Worm (Caenorhabditis elegans) whole organism, young adult: ENCODE data around the gene ckr-2.

Experiments used
- C17E4.6 ChIP-seq: fragments of 200-800 bp; sonication (Bioruptor generic); IDR thresholded peaks from 2 replicates; pipeline ENCODE4 v1.3.6; 2022; ENCODE audit warnings: missing genetic modification reagents, missing genetic modification characterization, missing compliant biosample characterization
- K11D2.4 ChIP-seq: fragments of 200-800 bp; sonication (Bioruptor generic); IDR thresholded peaks from 2 replicates; pipeline ENCODE4 v1.3.6; 2022; ENCODE audit warnings: missing genetic modification reagents, missing genetic modification characterization, missing compliant biosample characterization
- Y67H2A.10 ChIP-seq: fragments of 200-800 bp; sonication (Bioruptor generic); conservative IDR thresholded peaks from 2 replicates; pipeline ENCODE4 v1.3.6; 2022; ENCODE audit warnings: missing genetic modification reagents, missing genetic modification characterization, missing compliant biosample characterization
- ama-1 ChIP-seq, 3 experiments: fragments of 150-350 bp in 1 of 3; sonication (generic microtip) in 2 of 3; optimal IDR thresholded peaks; 2 replicates each; lab custom pipeline; 2014 to 2018; ENCODE audit warnings: missing biosample characterization in 2 of 3, missing genetic modification characterization in 2 of 3, missing genetic modification reagents in 2 of 3
- attf-6 ChIP-seq: fragments of 200-800 bp; sonication (Bioruptor generic); IDR thresholded peaks from 2 replicates; pipeline ENCODE4 v1.3.6; 2022; ENCODE audit warnings: missing genetic modification reagents, missing genetic modification characterization, missing compliant biosample characterization
- dpl-1 ChIP-seq: fragments of 150-350 bp; optimal IDR thresholded peaks from 2 replicates; lab custom pipeline; 2014; ENCODE audit warnings: missing biosample characterization, missing genetic modification reagents, missing genetic modification characterization
- madf-10 ChIP-seq: sonication (generic microtip); optimal IDR thresholded peaks from 2 replicates; lab custom pipeline; 2016; ENCODE audit warnings: mild to moderate bottlenecking, missing genetic modification characterization, missing compliant biosample characterization
- nhr-27 ChIP-seq: fragments of 200-800 bp; sonication (Bioruptor generic); optimal IDR thresholded peaks from 2 replicates; lab custom pipeline; 2018; ENCODE audit warnings: mild to moderate bottlenecking, missing genetic modification characterization, moderate library complexity, missing compliant biosample characterization
- nhr-90 ChIP-seq: sonication (generic microtip); optimal IDR thresholded peaks from 2 replicates; lab custom pipeline; 2016; ENCODE audit warnings: missing genotype, mild to moderate bottlenecking, missing genetic modification characterization, missing compliant biosample characterization
- snpc-3.4 ChIP-seq: sonication (generic microtip); optimal IDR thresholded peaks from 2 replicates; lab custom pipeline; 2017; ENCODE audit warnings: missing genetic modification characterization, mild to moderate bottlenecking, missing compliant biosample characterization, antibody characterized with exemption, moderate library complexity, missing genotype, missing genetic modification reagents
- snpc-4 ChIP-seq, 5 experiments: fragments of 150-350 bp in 1 of 5; sonication (generic microtip) in 4 of 5; optimal IDR thresholded peaks; 2 replicates each; lab custom pipeline; 2014 to 2018; ENCODE audit warnings: missing genetic modification characterization in 5 of 5, missing biosample characterization in 3 of 5, antibody characterized with exemption in 2 of 5, mild to moderate bottlenecking in 2 of 5, missing compliant biosample characterization in 2 of 5, missing genotype in 2 of 5, moderate library complexity in 2 of 5, missing genetic modification reagents in 1 of 5
- unc-62 ChIP-seq: fragments of 150-350 bp; optimal IDR thresholded peaks from 2 replicates; lab custom pipeline; 2014; ENCODE audit warnings: missing biosample characterization, missing genetic modification reagents, missing genetic modification characterization
- ztf-26 ChIP-seq: sonication (generic microtip); optimal IDR thresholded peaks from 2 replicates; lab custom pipeline; 2017; ENCODE audit warnings: missing genetic modification characterization, missing compliant biosample characterization
- ztf-3 ChIP-seq: fragments of 200-800 bp; sonication (Bioruptor generic); optimal IDR thresholded peaks from 2 replicates; lab custom pipeline; 2018; ENCODE audit warnings: mild to moderate bottlenecking, missing genetic modification characterization, missing compliant biosample characterization

DNA sequence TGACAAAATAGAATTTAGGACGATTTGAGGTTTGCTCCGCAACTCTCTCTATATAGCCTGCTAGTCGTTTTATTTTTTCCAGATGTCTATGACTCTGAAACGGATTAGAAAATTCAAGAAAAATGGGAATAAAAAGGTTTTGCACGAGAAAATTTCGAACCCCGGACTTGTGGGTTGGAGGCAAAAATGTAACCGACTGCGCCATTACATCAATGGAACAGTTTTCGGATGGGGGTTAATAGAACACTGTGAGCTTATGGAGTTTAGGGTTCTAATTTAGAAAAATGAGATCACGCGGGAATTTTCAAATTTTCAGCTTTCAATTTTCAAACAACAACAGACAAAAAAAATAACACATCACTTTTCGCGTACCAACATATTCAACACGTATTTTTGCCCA is 10.4 kb upstream of the ckr-2 start:
- no peak for TF ChIP-seq ama-1 (optimal IDR thresholded peaks at IDR 0.05; lab: Kevin White, UChicago)
- peak in 1 of 2 experiments; percentile 60 for TF ChIP-seq ama-1 (GFP tag; optimal IDR thresholded peaks at IDR 0.05; lab: Kevin White, UChicago)
- TF ChIP-seq snpc-4 (GFP tag; optimal IDR thresholded peaks at IDR 0.05; lab: Kevin White, UChicago), result no peak
- TF ChIP-seq snpc-4 (tag; optimal IDR thresholded peaks at IDR 0.05; lab: Kevin White, UChicago), result no peak
- TF ChIP-seq snpc-3.4, result peak; percentile 47
- TF ChIP-seq ztf-26 (tag; lab: Kevin White, UChicago), result no peak
- TF ChIP-seq K11D2.4, result no peak; the same call in 1 of the 2 replicates
- no peak for TF ChIP-seq ztf-3
- no peak for TF ChIP-seq C17E4.6
- no peak for TF ChIP-seq unc-62
- no peak for TF ChIP-seq dpl-1 (GFP tag; lab: Kevin White, UChicago)
- TF ChIP-seq Y67H2A.10 (GFP tag; lab: Robert Waterston, UW), result no peak
- TF ChIP-seq attf-6 (GFP tag; lab: Robert Waterston, UW), result no peak
- no peak for TF ChIP-seq madf-10 (tag; lab: Kevin White, UChicago)
- TF ChIP-seq nhr-27, result no peak
- no peak for TF ChIP-seq nhr-90 (tag; lab: Kevin White, UChicago)
